Fruit fly (Drosophila melanogaster) S2 (cell line): ENCODE measurements around the gene CG32091.

Experiments
- CG8478 ChIP-seq: fragments of >200 bp; optimal IDR thresholded peaks from 2 replicates; lab custom pipeline; 2018
- CTCF ChIP-seq, 2 experiments: fragments of >200 bp; optimal IDR thresholded peaks; 2 replicates each; lab custom pipeline; 2018

dm6 chr3L:11591131-11591530, 40.1 kb upstream of the CG32091 start, which contains the start of gene CG33268:
- TF ChIP-seq CG8478 (lab: Kevin White, UChicago), result no peak
- TF ChIP-seq CTCF (optimal IDR thresholded peaks at IDR 0.05; lab: Kevin White, UChicago), result no peak
